Worm (Caenorhabditis elegans): Measurements from ENCODE around the gene swan-1.

DNA sequence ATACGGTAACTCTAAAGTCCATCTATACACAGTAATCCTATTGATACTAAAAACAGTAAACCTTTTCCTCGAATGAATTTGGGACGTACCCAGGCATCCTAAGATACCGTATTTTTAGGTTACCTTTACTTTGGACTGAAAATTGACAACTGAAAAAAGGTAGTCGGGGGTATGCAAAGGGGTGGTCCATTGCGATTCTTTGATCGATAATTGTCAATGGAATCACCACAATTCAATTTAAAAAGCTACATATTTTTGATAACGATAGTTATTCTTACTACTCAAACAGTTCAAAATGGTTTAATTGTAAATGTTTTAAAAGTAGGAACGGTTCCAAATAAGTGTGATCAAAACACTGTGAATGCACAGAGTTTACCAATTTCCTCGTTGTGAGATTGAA lies 26.9 kb upstream of the swan-1 start, which contains the start of gene srx-129:
- no peak for TF ChIP-seq tab-1 (GFP tag; IDR thresholded peaks at IDR 0.05)
- no peak for TF ChIP-seq cog-1 (tag; optimal IDR thresholded peaks at IDR 0.05)
- TF ChIP-seq ref-1 (GFP tag; conservative IDR thresholded peaks at IDR 0.05) = no peak
- TF ChIP-seq klf-2 (GFP tag; conservative IDR thresholded peaks at IDR 0.05) = no peak
- TF ChIP-seq med-1 (GFP tag; optimal IDR thresholded peaks at IDR 0.05; ENCODE audit: insufficient read depth) = no peak
- no peak for TF ChIP-seq flt-1 (GFP tag; IDR thresholded peaks at IDR 0.05)
- no peak for TF ChIP-seq ztf-23 (GFP tag; IDR thresholded peaks at IDR 0.05)
- no peak for TF ChIP-seq T22C8.4 (GFP tag; IDR thresholded peaks at IDR 0.05)
